Fruit fly (Drosophila melanogaster) whole organism, embryonic: Measurements from ENCODE around the gene Zir.

Experiments
- B-H2 ChIP-seq: fragments of 200-800 bp; sonication (Bioruptor generic); optimal IDR thresholded peaks from 2 replicates; lab custom pipeline; 2018; ENCODE audit warnings: missing biosample characterization, mild to moderate bottlenecking, missing genetic modification characterization
- CG10321 ChIP-seq: fragments of 200-800 bp; sonication (Bioruptor generic); IDR thresholded peaks from 2 replicates; pipeline ENCODE4 v1.3.6; 2022; ENCODE audit warnings: missing biosample characterization, missing genetic modification characterization
- CG11504 ChIP-seq: fragments of 200-800 bp; sonication (Bioruptor generic); optimal IDR thresholded peaks from 3 replicates; lab custom pipeline; 2019; ENCODE audit warnings: missing biosample characterization, mild to moderate bottlenecking, missing genetic modification characterization, moderate library complexity
- CG12155 ChIP-seq: fragments of 200-800 bp; sonication (Bioruptor generic); optimal IDR thresholded peaks from 3 replicates; lab custom pipeline; 2016; ENCODE audit warnings: missing biosample characterization, missing genetic modification characterization
- CG12299 ChIP-seq: fragments of 200-800 bp; sonication (Bioruptor generic); optimal IDR thresholded peaks from 2 replicates; lab custom pipeline; 2018; ENCODE audit warnings: missing biosample characterization, mild to moderate bottlenecking, missing genetic modification characterization
- CG12659 ChIP-seq: fragments of 200-800 bp; sonication (Bioruptor generic); optimal IDR thresholded peaks from 3 replicates; lab custom pipeline; 2017; ENCODE audit warnings: mild to moderate bottlenecking, missing biosample characterization, missing genetic modification reagents, missing genetic modification characterization
- CG13123 ChIP-seq: fragments of 200-800 bp; sonication (Bioruptor generic); optimal IDR thresholded peaks from 2 replicates; lab custom pipeline; 2016; ENCODE audit warnings: missing biosample characterization, missing genetic modification characterization
- CG1602 ChIP-seq: fragments of 200-800 bp; sonication (Bioruptor generic); optimal IDR thresholded peaks from 3 replicates; lab custom pipeline; 2016; ENCODE audit warnings: missing biosample characterization, missing genetic modification characterization
- CG16779 ChIP-seq: fragments of 200-800 bp; sonication (Bioruptor generic); IDR thresholded peaks from 2 replicates; pipeline ENCODE4 v1.3.6; 2022; ENCODE audit warnings: missing biosample characterization, missing genetic modification characterization
- CG16863 ChIP-seq: fragments of 200-800 bp; sonication (Bioruptor generic); optimal IDR thresholded peaks from 3 replicates; lab custom pipeline; 2016; ENCODE audit warnings: missing biosample characterization, missing genetic modification characterization
- CG17802 ChIP-seq: fragments of 200-800 bp; sonication (Bioruptor generic); optimal IDR thresholded peaks from 2 replicates; lab custom pipeline; 2018; ENCODE audit warnings: missing biosample characterization, mild to moderate bottlenecking, missing genetic modification characterization, moderate library complexity
- CG18476 ChIP-seq: fragments of 200-800 bp; sonication (Bioruptor generic); optimal IDR thresholded peaks from 2 replicates; lab custom pipeline; 2016; ENCODE audit warnings: missing biosample characterization, mild to moderate bottlenecking, missing genetic modification characterization
- CG2129 ChIP-seq: fragments of 200-800 bp; sonication (Bioruptor generic); IDR thresholded peaks from 2 replicates; pipeline ENCODE4 v1.3.6; 2022; ENCODE audit warnings: missing biosample characterization, missing genetic modification characterization; ENCODE audit not compliant: partially characterized antibody
- CG3995 ChIP-seq: fragments of 200-800 bp; sonication (Bioruptor generic); optimal IDR thresholded peaks from 3 replicates; lab custom pipeline; 2016; ENCODE audit warnings: missing biosample characterization, missing genetic modification characterization
- CG4820 ChIP-seq: fragments of 200-800 bp; sonication (Bioruptor generic); optimal IDR thresholded peaks from 3 replicates; lab custom pipeline; 2016; ENCODE audit warnings: missing biosample characterization, missing genetic modification characterization
- CG6272 ChIP-seq: fragments of 200-800 bp; sonication (Bioruptor generic); IDR thresholded peaks from 2 replicates; pipeline ENCODE4 v1.3.6; 2022; ENCODE audit warnings: missing biosample characterization, missing genetic modification characterization
- CG7556 ChIP-seq: fragments of 200-800 bp; sonication (Bioruptor generic); optimal IDR thresholded peaks from 2 replicates; lab custom pipeline; 2017; ENCODE audit warnings: missing biosample characterization, mild to moderate bottlenecking, missing genetic modification characterization
- CG8089 ChIP-seq: fragments of 200-800 bp; sonication (Bioruptor generic); optimal IDR thresholded peaks from 3 replicates; lab custom pipeline; 2016; ENCODE audit warnings: missing biosample characterization, missing genetic modification characterization
- CG8924 ChIP-seq: fragments of 200-800 bp; optimal IDR thresholded peaks from 3 replicates; lab custom pipeline; 2019; ENCODE audit warnings: missing biosample characterization, mild to moderate bottlenecking, missing genetic modification characterization, moderate library complexity
- CG9609 ChIP-seq: fragments of 200-800 bp; sonication (Bioruptor generic); optimal IDR thresholded peaks from 3 replicates; lab custom pipeline; 2016; ENCODE audit warnings: missing biosample characterization, missing genetic modification characterization
- CG9932 ChIP-seq: fragments of 200-800 bp; sonication (Bioruptor generic); IDR thresholded peaks from 2 replicates; pipeline ENCODE4 v1.3.6; 2022; ENCODE audit warnings: missing biosample characterization, missing genetic modification characterization
- E2f2 ChIP-seq: fragments of 200-800 bp; sonication (Bioruptor generic); IDR thresholded peaks from 2 replicates; pipeline ENCODE4 v1.3.6; 2022; ENCODE audit warnings: missing biosample characterization, missing genetic modification characterization
- HLH3B ChIP-seq: fragments of 200-800 bp; sonication (Bioruptor generic); IDR thresholded peaks from 2 replicates; pipeline ENCODE4 v1.3.6; 2022; ENCODE audit warnings: missing biosample characterization, missing genetic modification characterization
- Hr3 ChIP-seq: fragments of 200-800 bp; sonication (Bioruptor generic); optimal IDR thresholded peaks from 3 replicates; lab custom pipeline; 2016; ENCODE audit warnings: missing biosample characterization, missing genetic modification characterization
- Lhr ChIP-seq: fragments of 200-800 bp; sonication (Bioruptor generic); optimal IDR thresholded peaks from 3 replicates; lab custom pipeline; 2017; ENCODE audit warnings: mild to moderate bottlenecking, missing biosample characterization, missing genetic modification reagents, missing genetic modification characterization
- Lpt ChIP-seq: fragments of >200 bp; optimal IDR thresholded peaks from 2 replicates; lab custom pipeline; 2018; ENCODE audit warnings: missing biosample characterization, missing genetic modification characterization
- NFAT ChIP-seq: fragments of 200-800 bp; sonication (Bioruptor generic); IDR thresholded peaks from 2 replicates; pipeline ENCODE4 v1.3.6; 2022; ENCODE audit warnings: missing biosample characterization, missing genetic modification characterization
- Ssrp ChIP-seq: fragments of 200-800 bp; sonication (Bioruptor generic); optimal IDR thresholded peaks from 2 replicates; lab custom pipeline; 2018; ENCODE audit warnings: missing biosample characterization, mild to moderate bottlenecking, missing genetic modification characterization, moderate library complexity
- ase ChIP-seq: fragments of 200-800 bp; sonication (Bioruptor generic); IDR thresholded peaks from 3 replicates; pipeline ENCODE4 v1.3.6; 2022; ENCODE audit warnings: missing biosample characterization, missing genetic modification characterization
- ato ChIP-seq: fragments of 200-800 bp; sonication (Bioruptor generic); IDR thresholded peaks from 2 replicates; pipeline ENCODE4 v1.3.6; 2022; ENCODE audit warnings: missing biosample characterization, missing genetic modification characterization; ENCODE audit not compliant: partially characterized antibody
- bbx ChIP-seq: fragments of 200-800 bp; sonication (Bioruptor generic); IDR thresholded peaks from 2 replicates; pipeline ENCODE4 v1.3.6; 2022; ENCODE audit warnings: missing biosample characterization, missing genetic modification characterization; ENCODE audit not compliant: partially characterized antibody
- cato ChIP-seq: fragments of 200-800 bp; sonication (Bioruptor generic); optimal IDR thresholded peaks from 2 replicates; lab custom pipeline; 2016; ENCODE audit warnings: missing biosample characterization, missing genetic modification characterization, borderline replicate concordance
- da ChIP-seq: fragments of 200-800 bp; sonication (Bioruptor generic); optimal IDR thresholded peaks from 2 replicates; lab custom pipeline; 2016; ENCODE audit warnings: missing biosample characterization, missing genetic modification characterization
- dati ChIP-seq: fragments of 200-800 bp; sonication (Bioruptor generic); IDR thresholded peaks from 2 replicates; pipeline ENCODE4 v1.3.6; 2022; ENCODE audit warnings: missing biosample characterization, missing genetic modification characterization
- ems ChIP-seq: fragments of 200-800 bp; sonication (Bioruptor generic); optimal IDR thresholded peaks from 3 replicates; lab custom pipeline; 2016; ENCODE audit warnings: missing biosample characterization, missing genetic modification characterization
- gce ChIP-seq: fragments of 200-800 bp; sonication (Bioruptor generic); IDR thresholded peaks from 3 replicates; pipeline ENCODE4 v1.3.6; 2022; ENCODE audit warnings: missing biosample characterization, missing genetic modification characterization
- mirr ChIP-seq: fragments of 200-800 bp; sonication (Bioruptor generic); optimal IDR thresholded peaks from 3 replicates; lab custom pipeline; 2018; ENCODE audit warnings: missing biosample characterization, mild to moderate bottlenecking, missing genetic modification characterization
- nau ChIP-seq: fragments of 200-800 bp; sonication (Bioruptor generic); optimal IDR thresholded peaks from 3 replicates; lab custom pipeline; 2017; ENCODE audit warnings: missing biosample characterization, mild to moderate bottlenecking, missing genetic modification characterization, missing genetic modification reagents
- pho ChIP-seq: fragments of 200-800 bp; sonication (Bioruptor generic); optimal IDR thresholded peaks from 2 replicates; lab custom pipeline; 2016; ENCODE audit warnings: missing biosample characterization, missing genetic modification characterization
- pros ChIP-seq: fragments of 200-800 bp; sonication (Bioruptor generic); optimal IDR thresholded peaks from 3 replicates; lab custom pipeline; 2019; ENCODE audit warnings: missing biosample characterization, mild to moderate bottlenecking, missing genetic modification characterization, moderate library complexity
- run ChIP-seq: fragments of 200-800 bp; sonication (Bioruptor generic); optimal IDR thresholded peaks from 3 replicates; lab custom pipeline; 2018; ENCODE audit warnings: missing biosample characterization, mild to moderate bottlenecking, missing genetic modification characterization
- sqz ChIP-seq: fragments of 200-800 bp; sonication (Bioruptor generic); optimal IDR thresholded peaks from 3 replicates; lab custom pipeline; 2018; ENCODE audit warnings: missing biosample characterization, mild to moderate bottlenecking, missing genetic modification characterization
- sug ChIP-seq: fragments of 200-800 bp; optimal IDR thresholded peaks from 2 replicates; lab custom pipeline; 2019; ENCODE audit warnings: missing biosample characterization, mild to moderate bottlenecking, missing genetic modification characterization, moderate library complexity
- tup ChIP-seq: fragments of 200-800 bp; sonication (Bioruptor generic); optimal IDR thresholded peaks from 2 replicates; lab custom pipeline; 2016; ENCODE audit warnings: missing biosample characterization, mild to moderate bottlenecking, missing genetic modification characterization, moderate library complexity
- vvl ChIP-seq: fragments of 200-800 bp; sonication (Bioruptor generic); IDR thresholded peaks from 2 replicates; pipeline ENCODE4 v1.3.6; 2022; ENCODE audit warnings: missing biosample characterization, missing genetic modification characterization
- zfh1 ChIP-seq: fragments of 200-800 bp; sonication (Bioruptor generic); IDR thresholded peaks from 3 replicates; pipeline ENCODE4 v1.3.6; 2022; ENCODE audit warnings: missing biosample characterization, missing genetic modification characterization

Gene Zir

dm6 chr2L:71869-72751, 22.4 kb upstream of the Zir start (continued):
- peak; percentile 56 for TF ChIP-seq pros (GFP tag; lab: Kevin White, UChicago)
- no peak for TF ChIP-seq Lhr (GFP tag; lab: Kevin White, UChicago)
- TF ChIP-seq CG10321, result no peak
- TF ChIP-seq Hr3 (GFP tag; lab: Kevin White, UChicago), result no peak
- TF ChIP-seq, all 482 proteins: peak for 61

dm6 chr2L:72752-73435, 21.6 kb upstream of the Zir start:
- TF ChIP-seq CG4820 (GFP tag; lab: Kevin White, UChicago) (no peak), CG8089 (GFP tag; lab: Kevin White, UChicago) (peak; percentile 33), B-H2 (GFP tag; lab: Kevin White, UChicago) (peak; percentile 83), pho (peak; percentile 0), Lpt (GFP tag; lab: Kevin White, UChicago) (no peak), CG6272 (GFP tag; lab: Robert Waterston, UW) (no peak), CG12155 (GFP tag; lab: Kevin White, UChicago) (peak; percentile 95), sqz (no peak), CG9932 (no peak; the same call in 1 of the 2 replicates), CG1602 (GFP tag; lab: Kevin White, UChicago) (no peak), CG17802 (tag; lab: Kevin White, UChicago) (no peak), tup (GFP tag; lab: Kevin White, UChicago) (no peak), bbx (GFP tag; lab: Robert Waterston, UW) (peak; percentile 63), gce (GFP tag; lab: Robert Waterston, UW) (no peak), ems (GFP tag; lab: Kevin White, UChicago) (no peak), CG16863 (GFP tag; lab: Kevin White, UChicago) (peak; percentile 20), run (tag; lab: Kevin White, UChicago) (no peak), ato (peak; percentile 36), da (no peak), CG7556 (GFP tag; lab: Kevin White, UChicago) (no peak), mirr (GFP tag; lab: Kevin White, UChicago) (peak; percentile 54), sug (peak; percentile 46), nau (GFP tag; lab: Kevin White, UChicago) (no peak), CG12299 (tag; lab: Kevin White, UChicago) (no peak), CG9609 (no peak), CG8924 (tag; lab: Kevin White, UChicago) (no peak), CG2129 (GFP tag; lab: Robert Waterston, UW) (no peak), ase (GFP tag; lab: Robert Waterston, UW) (0 out of 3 replicates have a peak, but pooled peaks have one; percentile 51), CG18476 (GFP tag; lab: Kevin White, UChicago) (no peak), dati (no peak), E2f2 (peak; percentile 72), vvl (GFP tag; lab: Robert Waterston, UW) (peak; percentile 88), NFAT (GFP tag; lab: Robert Waterston, UW) (peak; percentile 73; the same call in 1 of the 2 replicates), zfh1 (GFP tag; lab: Robert Waterston, UW) (peak; percentile 13; the same call in 1 of the 3 replicates), CG3995 (GFP tag; lab: Kevin White, UChicago) (no peak), CG12659 (GFP tag; lab: Kevin White, UChicago) (peak; percentile 30), HLH3B (GFP tag; lab: Robert Waterston, UW) (peak; percentile 53; the same call in 1 of the 2 replicates), Ssrp (tag; lab: Kevin White, UChicago) (no peak), CG16779 (GFP tag; lab: Robert Waterston, UW) (no peak), cato (GFP tag; lab: Kevin White, UChicago) (no peak), CG13123 (GFP tag; lab: Kevin White, UChicago) (peak; percentile 32), CG11504 (tag; lab: Kevin White, UChicago) (peak; percentile 47)
